Worm (Caenorhabditis elegans) whole organism, L1 larva: Measurements from ENCODE around the gene F09E5.16.

Experiments
- C04F5.9 ChIP-seq: sonication (generic microtip); optimal IDR thresholded peaks from 2 replicates; lab custom pipeline; 2016; ENCODE audit warnings: missing genetic modification characterization, missing compliant biosample characterization
- C34B4.2 ChIP-seq: sonication (generic microtip); optimal IDR thresholded peaks from 2 replicates; lab custom pipeline; 2017; ENCODE audit warnings: mild to moderate bottlenecking, missing genetic modification characterization, missing compliant biosample characterization
- F16B12.6 ChIP-seq: fragments of 150-350 bp; optimal IDR thresholded peaks from 2 replicates; lab custom pipeline; 2014; ENCODE audit warnings: missing biosample characterization, missing genetic modification characterization
- Y116A8C.19 ChIP-seq: sonication (generic microtip); optimal IDR thresholded peaks from 2 replicates; lab custom pipeline; 2016; ENCODE audit warnings: missing compliant biosample characterization, missing genetic modification characterization, borderline replicate concordance
- aha-1 ChIP-seq: fragments of 150-350 bp; optimal IDR thresholded peaks from 2 replicates; lab custom pipeline; 2014; ENCODE audit warnings: missing biosample characterization, missing genetic modification characterization
- aly-2 ChIP-seq: fragments of 150-350 bp; optimal IDR thresholded peaks from 2 replicates; lab custom pipeline; 2014; ENCODE audit warnings: missing biosample characterization, missing genetic modification characterization
- ceh-8 ChIP-seq: fragments of 200-800 bp; sonication (Bioruptor generic); optimal IDR thresholded peaks from 2 replicates; lab custom pipeline; 2018; ENCODE audit warnings: mild to moderate bottlenecking, missing genetic modification characterization, moderate library complexity, missing compliant biosample characterization
- ceh-90 ChIP-seq: sonication (generic microtip); optimal IDR thresholded peaks from 2 replicates; lab custom pipeline; 2016; ENCODE audit warnings: missing genetic modification characterization, missing compliant biosample characterization
- dpl-1 ChIP-seq, 3 experiments: fragments of 150-350 bp in 2 of 3; sonication (generic microtip) in 1 of 3; optimal IDR thresholded peaks; 2 replicates each; lab custom pipeline; 2014 to 2017; ENCODE audit warnings: missing biosample characterization in 3 of 3, missing genetic modification characterization in 3 of 3, missing genetic modification reagents in 3 of 3
- dsc-1 ChIP-seq: sonication (generic microtip); optimal IDR thresholded peaks from 2 replicates; lab custom pipeline; 2016; ENCODE audit warnings: mild to moderate bottlenecking, missing genetic modification characterization, missing compliant biosample characterization
- efl-3 ChIP-seq: fragments of 200-800 bp; sonication (Bioruptor generic); optimal IDR thresholded peaks from 2 replicates; lab custom pipeline; 2018; ENCODE audit warnings: mild to moderate bottlenecking, missing genetic modification characterization, missing compliant biosample characterization
- egl-13 ChIP-seq: sonication (generic microtip); optimal IDR thresholded peaks from 2 replicates; lab custom pipeline; 2016; ENCODE audit warnings: missing genotype, missing genetic modification reagents, missing genetic modification characterization, missing compliant biosample characterization
- elt-2 ChIP-seq: sonication (generic microtip); optimal IDR thresholded peaks from 2 replicates; lab custom pipeline; 2016; ENCODE audit warnings: missing genetic modification characterization, mild to moderate bottlenecking, inconsistent platforms, missing compliant biosample characterization, missing genetic modification reagents
- ets-5 ChIP-seq: fragments of 200-800 bp; sonication (Bioruptor generic); IDR thresholded peaks from 2 replicates; pipeline ENCODE4 v1.3.6; 2022; ENCODE audit warnings: missing genetic modification characterization, missing compliant biosample characterization
- fkh-10 ChIP-seq: sonication (generic microtip); optimal IDR thresholded peaks from 2 replicates; lab custom pipeline; 2017; ENCODE audit warnings: missing biosample characterization, missing genetic modification reagents, missing genetic modification characterization
- fkh-4 ChIP-seq: sonication (generic microtip); optimal IDR thresholded peaks from 2 replicates; lab custom pipeline; 2016; ENCODE audit warnings: missing compliant biosample characterization, missing genetic modification characterization, borderline replicate concordance
- fos-1 ChIP-seq: fragments of 150-350 bp; optimal IDR thresholded peaks from 2 replicates; lab custom pipeline; 2014; ENCODE audit warnings: missing biosample characterization, missing genetic modification characterization
- irx-1 ChIP-seq: sonication (generic microtip); optimal IDR thresholded peaks from 2 replicates; lab custom pipeline; 2016; ENCODE audit warnings: missing genetic modification characterization, missing compliant biosample characterization
- jun-1 ChIP-seq: fragments of 150-350 bp; optimal IDR thresholded peaks from 2 replicates; lab custom pipeline; 2014; ENCODE audit warnings: missing biosample characterization, missing genetic modification reagents, missing genetic modification characterization
- lin-14 ChIP-seq: fragments of 200-800 bp; sonication (Bioruptor generic); optimal IDR thresholded peaks from 2 replicates; lab custom pipeline; 2018; ENCODE audit warnings: mild to moderate bottlenecking, missing genetic modification characterization, moderate library complexity, missing compliant biosample characterization
- lin-15B ChIP-seq: fragments of 150-350 bp; sonication (generic microtip); optimal IDR thresholded peaks from 3 replicates; lab custom pipeline; 2014; ENCODE audit warnings: missing biosample characterization, missing genetic modification characterization
- lir-3 ChIP-seq: sonication (generic microtip); optimal IDR thresholded peaks from 2 replicates; lab custom pipeline; 2016; ENCODE audit warnings: mild to moderate bottlenecking, missing genetic modification characterization, moderate library complexity, missing compliant biosample characterization; ENCODE audit not compliant: poor library complexity
- lsy-2 ChIP-seq, 2 experiments: fragments of 150-350 bp; optimal IDR thresholded peaks; 2 replicates each; lab custom pipeline; 2014; ENCODE audit warnings: missing biosample characterization in 2 of 2, missing genetic modification characterization in 2 of 2
- nhr-12 ChIP-seq: sonication (generic microtip); optimal IDR thresholded peaks from 2 replicates; lab custom pipeline; 2017; ENCODE audit warnings: missing biosample characterization, missing genetic modification characterization
- nhr-19 ChIP-seq: fragments of 200-800 bp; sonication (Bioruptor generic); conservative IDR thresholded peaks from 2 replicates; pipeline ENCODE4 v1.3.6; 2022; ENCODE audit warnings: missing genetic modification characterization, missing compliant biosample characterization
- nhr-47 ChIP-seq: sonication (generic microtip); optimal IDR thresholded peaks from 2 replicates; lab custom pipeline; 2016; ENCODE audit warnings: mild to moderate bottlenecking, missing genetic modification characterization, moderate library complexity, missing compliant biosample characterization
- nhr-71 ChIP-seq: sonication (generic microtip); optimal IDR thresholded peaks from 2 replicates; lab custom pipeline; 2016; ENCODE audit warnings: mild to moderate bottlenecking, missing genetic modification characterization, moderate library complexity, missing compliant biosample characterization
- nhr-76 ChIP-seq: sonication (generic microtip); optimal IDR thresholded peaks from 2 replicates; lab custom pipeline; 2017; ENCODE audit warnings: missing biosample characterization, missing genetic modification characterization
- nhr-77 ChIP-seq: fragments of 150-350 bp; optimal IDR thresholded peaks from 2 replicates; lab custom pipeline; 2014; ENCODE audit warnings: missing biosample characterization, missing genetic modification characterization
- nhr-84 ChIP-seq: sonication (generic microtip); optimal IDR thresholded peaks from 2 replicates; lab custom pipeline; 2017; ENCODE audit warnings: missing biosample characterization, missing genetic modification characterization
- pax-3 ChIP-seq: fragments of 200-800 bp; sonication (Bioruptor generic); optimal IDR thresholded peaks from 2 replicates; lab custom pipeline; 2018; ENCODE audit warnings: mild to moderate bottlenecking, missing genetic modification characterization, moderate library complexity, missing compliant biosample characterization
- pqm-1 ChIP-seq: sonication (generic microtip); optimal IDR thresholded peaks from 3 replicates; lab custom pipeline; 2017; ENCODE audit warnings: missing biosample characterization, missing genetic modification characterization
- rnt-1 ChIP-seq: sonication (generic microtip); optimal IDR thresholded peaks from 2 replicates; lab custom pipeline; 2016; ENCODE audit warnings: mild to moderate bottlenecking, missing genetic modification characterization, moderate library complexity, missing compliant biosample characterization
- skn-1 ChIP-seq: fragments of 150-350 bp; optimal IDR thresholded peaks from 2 replicates; lab custom pipeline; 2014; ENCODE audit warnings: missing biosample characterization, missing genetic modification characterization
- snu-23 ChIP-seq: sonication (generic microtip); optimal IDR thresholded peaks from 2 replicates; lab custom pipeline; 2016; ENCODE audit warnings: missing genetic modification characterization, missing compliant biosample characterization
- sox-4 ChIP-seq: sonication (generic microtip); optimal IDR thresholded peaks from 2 replicates; lab custom pipeline; 2016; ENCODE audit warnings: missing genetic modification characterization, missing compliant biosample characterization
- sptf-1 ChIP-seq: fragments of 150-350 bp; optimal IDR thresholded peaks from 2 replicates; lab custom pipeline; 2014; ENCODE audit warnings: missing biosample characterization, missing genetic modification characterization
- sup-37 ChIP-seq: fragments of 200-800 bp; sonication (Bioruptor generic); optimal IDR thresholded peaks from 2 replicates; lab custom pipeline; 2018; ENCODE audit warnings: mild to moderate bottlenecking, missing genetic modification characterization, missing compliant biosample characterization
- swsn-7 ChIP-seq: sonication (generic microtip); optimal IDR thresholded peaks from 2 replicates; lab custom pipeline; 2016; ENCODE audit warnings: missing genetic modification characterization, missing compliant biosample characterization
- tlp-1 ChIP-seq: fragments of 150-350 bp; optimal IDR thresholded peaks from 2 replicates; lab custom pipeline; 2014; ENCODE audit warnings: missing biosample characterization, missing genetic modification characterization
- unc-130 ChIP-seq: fragments of 150-350 bp; optimal IDR thresholded peaks from 2 replicates; lab custom pipeline; 2017; ENCODE audit warnings: missing biosample characterization, missing genetic modification characterization, inconsistent platforms
- unc-30 ChIP-seq: sonication (generic microtip); optimal IDR thresholded peaks from 2 replicates; lab custom pipeline; 2017; ENCODE audit warnings: missing biosample characterization, missing genetic modification characterization
- unc-98 ChIP-seq: fragments of 200-800 bp; sonication (Bioruptor generic); IDR thresholded peaks from 2 replicates; pipeline ENCODE4 v1.3.6; 2022; ENCODE audit warnings: missing genetic modification characterization, missing compliant biosample characterization
- vab-15 ChIP-seq: sonication (generic microtip); optimal IDR thresholded peaks from 2 replicates; lab custom pipeline; 2017; ENCODE audit warnings: missing genotype, mild to moderate bottlenecking, missing genetic modification characterization, missing compliant biosample characterization
- zag-1 ChIP-seq: fragments of 150-350 bp; optimal IDR thresholded peaks from 2 replicates; lab custom pipeline; 2014; ENCODE audit warnings: missing biosample characterization, missing genetic modification characterization
- ztf-11 ChIP-seq, 2 experiments: sonication (generic microtip); optimal IDR thresholded peaks; 2 replicates each; lab custom pipeline; 2016 to 2017; ENCODE audit warnings: missing genetic modification characterization in 2 of 2, missing biosample characterization in 1 of 2, missing compliant biosample characterization in 1 of 2

The F09E5.16 gene

ce11 chrII:5370641-5371040 lies 5.1 kb upstream of the F09E5.16 start, which contains the start of gene F09E5.12:
F09E5.12 (minus strand) TSS chrII:5370741.
- TF ChIP-seq vab-15 (tag; lab: Kevin White, UChicago) (no peak), C04F5.9 (no peak)

ce11 chrII:5364516-5364915 lies 1.0 kb downstream of the F09E5.16 start:
- TF ChIP-seq nhr-12 = no peak
- TF ChIP-seq F16B12.6 = no peak
- no peak for TF ChIP-seq sptf-1
- no peak for TF ChIP-seq snu-23
- no peak for TF ChIP-seq fkh-10 (GFP tag; lab: Kevin White, UChicago)
- no peak for TF ChIP-seq pax-3 (tag; lab: Kevin White, UChicago)
- no peak for TF ChIP-seq rnt-1
- no peak for TF ChIP-seq lsy-2 (tag; optimal IDR thresholded peaks at IDR 0.05; lab: Kevin White, UChicago)
- TF ChIP-seq efl-3 (GFP tag; lab: Kevin White, UChicago) = no peak
- TF ChIP-seq jun-1 (tag; lab: Kevin White, UChicago) = no peak
- TF ChIP-seq skn-1 (tag; lab: Kevin White, UChicago) = no peak
- TF ChIP-seq zag-1 (tag; lab: Kevin White, UChicago) = no peak
- no peak for TF ChIP-seq C34B4.2
- TF ChIP-seq fos-1 (tag; lab: Kevin White, UChicago) = no peak

- no peak for TF ChIP-seq lin-15B (tag; lab: Kevin White, UChicago)
Measured at ce11 chrII:5359252-5359651, 6.3 kb downstream of the F09E5.16 start, which contains the start of gene sec-6. sec-6 (plus strand) TSS chrII:5359552.

ce11 chrII:5358137-5358745 lies 7.3 kb downstream of the F09E5.16 start, which contains the start of the genes F09E5.11 and bmy-1:
F09E5.11 (minus strand) TSS chrII:5358187.
bmy-1 (plus strand) TSS chrII:5358695.
- TF ChIP-seq efl-3 (GFP tag; lab: Kevin White, UChicago) (no peak), nhr-84 (tag; lab: Kevin White, UChicago) (no peak), Y116A8C.19 (tag; lab: Kevin White, UChicago) (peak; percentile 29), elt-2 (tag; lab: Kevin White, UChicago) (peak; percentile 79), nhr-19 (GFP tag; lab: Robert Waterston, UW) (peak; percentile 85), pqm-1 (tag; lab: Kevin White, UChicago) (no peak), sup-37 (peak; percentile 44), ceh-8 (GFP tag; lab: Kevin White, UChicago) (peak; percentile 67), sox-4 (tag; lab: Kevin White, UChicago) (peak; percentile 66), unc-130 (peak; percentile 64), tlp-1 (tag; lab: Kevin White, UChicago) (no peak), snu-23 (peak; percentile 84), ztf-11 (tag; optimal IDR thresholded peaks at IDR 0.05; lab: Kevin White, UChicago) (peak in 1 of 2 experiments; percentile 92), ceh-90 (tag; lab: Kevin White, UChicago) (peak; percentile 85), C04F5.9 (peak; percentile 60), nhr-47 (peak; percentile 91), aha-1 (tag; lab: Kevin White, UChicago) (no peak), nhr-76 (tag; lab: Kevin White, UChicago) (no peak), egl-13 (tag; lab: Kevin White, UChicago) (peak; percentile 87), nhr-71 (tag; lab: Kevin White, UChicago) (peak; percentile 94), skn-1 (tag; lab: Kevin White, UChicago) (peak; percentile 84), aly-2 (tag; lab: Kevin White, UChicago) (no peak), fkh-10 (GFP tag; lab: Kevin White, UChicago) (peak; percentile 84), dpl-1 (GFP tag; optimal IDR thresholded peaks at IDR 0.05; lab: Kevin White, UChicago) (peak; percentile 61 to 76 (median 74)), ets-5 (GFP tag; lab: Robert Waterston, UW) (no peak), unc-98 (GFP tag; lab: Robert Waterston, UW) (peak; percentile 69; the same call in 1 of the 2 replicates), swsn-7 (peak; percentile 86), fkh-4 (tag; lab: Kevin White, UChicago) (peak; percentile 87), lin-14 (GFP tag; lab: Kevin White, UChicago) (peak; percentile 91), unc-30 (tag; lab: Kevin White, UChicago) (no peak), dsc-1 (tag; lab: Kevin White, UChicago) (peak; percentile 85), lin-15B (tag; lab: Kevin White, UChicago) (peak; percentile 88), sptf-1 (no peak), F16B12.6 (peak; percentile 50), lir-3 (tag; lab: Kevin White, UChicago) (peak; percentile 95), nhr-77 (tag; lab: Kevin White, UChicago) (peak; percentile 70), irx-1 (tag; lab: Kevin White, UChicago) (peak; percentile 84)
